Worm (Caenorhabditis elegans) whole organism, young adult: ENCODE results near the gene srh-218.
A peak's percentile ranks its signal among the peaks of the same experiment; 100 is the strongest.

Source experiments
- B0019.2 ChIP-seq: fragments of 200-800 bp; sonication (Bioruptor generic); conservative IDR thresholded peaks from 2 replicates; pipeline ENCODE4 v1.3.6; 2022; ENCODE audit warnings: missing genetic modification reagents, missing genetic modification characterization, missing compliant biosample characterization
- F49E8.2 ChIP-seq: sonication (generic microtip); optimal IDR thresholded peaks from 3 replicates; lab custom pipeline; 2017; ENCODE audit warnings: missing genetic modification characterization, mild to moderate bottlenecking, missing compliant biosample characterization, antibody characterized with exemption, moderate library complexity; ENCODE audit not compliant: insufficient read depth
- F57A8.1 ChIP-seq: fragments of 200-800 bp; sonication (Bioruptor generic); optimal IDR thresholded peaks from 2 replicates; lab custom pipeline; 2018; ENCODE audit warnings: mild to moderate bottlenecking, missing genetic modification characterization, moderate library complexity, missing compliant biosample characterization
- T07F8.4 ChIP-seq: sonication (generic microtip); optimal IDR thresholded peaks from 2 replicates; lab custom pipeline; 2016; ENCODE audit warnings: mild to moderate bottlenecking, missing genetic modification characterization, moderate library complexity, missing compliant biosample characterization
- T26A5.8 ChIP-seq: sonication (generic microtip); optimal IDR thresholded peaks from 2 replicates; lab custom pipeline; 2016; ENCODE audit warnings: missing genetic modification characterization, missing compliant biosample characterization
- Y67H2A.10 ChIP-seq: fragments of 200-800 bp; sonication (Bioruptor generic); conservative IDR thresholded peaks from 2 replicates; pipeline ENCODE4 v1.3.6; 2022; ENCODE audit warnings: missing genetic modification reagents, missing genetic modification characterization, missing compliant biosample characterization
- Y79H2A.3 ChIP-seq: fragments of 200-800 bp; sonication (Bioruptor generic); conservative IDR thresholded peaks from 2 replicates; pipeline ENCODE4 v1.3.6; 2022; ENCODE audit warnings: missing genetic modification reagents, missing genetic modification characterization, missing compliant biosample characterization
- ZK185.1 ChIP-seq: sonication (generic microtip); optimal IDR thresholded peaks from 2 replicates; lab custom pipeline; 2016; ENCODE audit warnings: mild to moderate bottlenecking, missing genetic modification characterization, missing compliant biosample characterization; ENCODE audit not compliant: poor library complexity, severe bottlenecking
- attf-3 ChIP-seq: fragments of 200-800 bp; sonication (Bioruptor generic); conservative IDR thresholded peaks from 2 replicates; pipeline ENCODE4 v1.3.6; 2022; ENCODE audit warnings: missing genetic modification reagents, missing genetic modification characterization, missing compliant biosample characterization
- cebp-1 ChIP-seq, 2 experiments: fragments of 200-800 bp in 1 of 2; sonication (Bioruptor generic) in 1 of 2; sonication (generic microtip) in 1 of 2; IDR thresholded peaks in 1 of 2; optimal IDR thresholded peaks in 1 of 2; 2 replicates each; pipeline versions ENCODE4 v1.3.6 to Lab custom; 2017 to 2022; ENCODE audit warnings: missing compliant biosample characterization in 2 of 2, missing genetic modification characterization in 2 of 2, mild to moderate bottlenecking in 1 of 2, missing genetic modification reagents in 1 of 2, moderate library complexity in 1 of 2
- ceh-27 ChIP-seq: fragments of 200-800 bp; sonication (Bioruptor generic); optimal IDR thresholded peaks from 2 replicates; lab custom pipeline; 2018; ENCODE audit warnings: mild to moderate bottlenecking, missing genetic modification characterization, moderate library complexity, missing compliant biosample characterization
- ceh-40 ChIP-seq: fragments of 200-800 bp; sonication (Bioruptor generic); IDR thresholded peaks from 2 replicates; pipeline ENCODE4 v1.3.6; 2022; ENCODE audit warnings: missing genetic modification characterization, missing compliant biosample characterization
- ceh-79 ChIP-seq: sonication (generic microtip); optimal IDR thresholded peaks from 2 replicates; lab custom pipeline; 2017; ENCODE audit warnings: mild to moderate bottlenecking, missing genetic modification characterization, missing compliant biosample characterization
- dpl-1 ChIP-seq: fragments of 150-350 bp; optimal IDR thresholded peaks from 2 replicates; lab custom pipeline; 2014; ENCODE audit warnings: missing biosample characterization, missing genetic modification reagents, missing genetic modification characterization
- efl-1 ChIP-seq: fragments of 150-350 bp; optimal IDR thresholded peaks from 2 replicates; lab custom pipeline; 2014; ENCODE audit warnings: missing biosample characterization, missing genetic modification reagents, missing genetic modification characterization
- egl-44 ChIP-seq: fragments of 200-800 bp; sonication (Bioruptor generic); IDR thresholded peaks from 2 replicates; pipeline ENCODE4 v1.3.6; 2022; ENCODE audit warnings: missing genetic modification reagents, missing genetic modification characterization, missing compliant biosample characterization
- ekl-4 ChIP-seq: fragments of 200-800 bp; sonication (Bioruptor generic); IDR thresholded peaks from 2 replicates; pipeline ENCODE4 v1.3.6; 2022; ENCODE audit warnings: missing genetic modification reagents, missing genetic modification characterization, missing compliant biosample characterization
- fkh-3 ChIP-seq: sonication (generic microtip); optimal IDR thresholded peaks from 2 replicates; lab custom pipeline; 2016; ENCODE audit warnings: mild to moderate bottlenecking, missing genetic modification characterization, missing compliant biosample characterization
- hlh-12 ChIP-seq: sonication (generic microtip); optimal IDR thresholded peaks from 2 replicates; lab custom pipeline; 2016; ENCODE audit warnings: missing genetic modification characterization, missing compliant biosample characterization
- hlh-26 ChIP-seq: fragments of 200-800 bp; sonication (Bioruptor generic); conservative IDR thresholded peaks from 2 replicates; pipeline ENCODE4 v1.3.6; 2022; ENCODE audit warnings: missing genetic modification reagents, missing genetic modification characterization, missing compliant biosample characterization
- hrde-1 ChIP-seq: sonication (generic microtip); optimal IDR thresholded peaks from 2 replicates; lab custom pipeline; 2016; ENCODE audit warnings: missing genetic modification characterization, mild to moderate bottlenecking, missing compliant biosample characterization, moderate library complexity, missing genotype, missing genetic modification reagents, borderline replicate concordance
- hsf-1 ChIP-seq: fragments of 200-800 bp; sonication (Bioruptor generic); IDR thresholded peaks from 2 replicates; pipeline ENCODE4 v1.3.6; 2022; ENCODE audit warnings: missing genetic modification reagents, missing genetic modification characterization, missing compliant biosample characterization
- let-526 ChIP-seq: fragments of 200-800 bp; sonication (Bioruptor generic); IDR thresholded peaks from 2 replicates; pipeline ENCODE4 v1.3.6; 2022; ENCODE audit warnings: missing genetic modification reagents, missing genetic modification characterization, missing compliant biosample characterization
- lin-54 ChIP-seq: fragments of 200-800 bp; sonication (Bioruptor generic); optimal IDR thresholded peaks from 2 replicates; lab custom pipeline; 2018; ENCODE audit warnings: mild to moderate bottlenecking, missing genetic modification characterization, missing compliant biosample characterization
- lsl-1 ChIP-seq: fragments of 200-800 bp; sonication (Bioruptor generic); optimal IDR thresholded peaks from 2 replicates; lab custom pipeline; 2018; ENCODE audit warnings: mild to moderate bottlenecking, missing genetic modification characterization, moderate library complexity, missing compliant biosample characterization
- madf-3 ChIP-seq: fragments of 200-800 bp; sonication (Bioruptor generic); IDR thresholded peaks from 2 replicates; pipeline ENCODE4 v1.3.6; 2022; ENCODE audit warnings: missing genetic modification reagents, missing genetic modification characterization, missing compliant biosample characterization
- madf-6 ChIP-seq: fragments of 200-800 bp; sonication (Bioruptor generic); IDR thresholded peaks from 2 replicates; pipeline ENCODE4 v1.3.6; 2022; ENCODE audit warnings: missing genetic modification reagents, missing genetic modification characterization, missing compliant biosample characterization
- mel-28 ChIP-seq: sonication (generic microtip); optimal IDR thresholded peaks from 2 replicates; lab custom pipeline; 2016; ENCODE audit warnings: borderline replicate concordance, mild to moderate bottlenecking, missing genetic modification characterization, missing compliant biosample characterization
- mxl-1 ChIP-seq: sonication (generic microtip); optimal IDR thresholded peaks from 2 replicates; lab custom pipeline; 2016; ENCODE audit warnings: missing genetic modification characterization, missing compliant biosample characterization
- nhr-27 ChIP-seq: fragments of 200-800 bp; sonication (Bioruptor generic); optimal IDR thresholded peaks from 2 replicates; lab custom pipeline; 2018; ENCODE audit warnings: mild to moderate bottlenecking, missing genetic modification characterization, moderate library complexity, missing compliant biosample characterization
- nhr-80 ChIP-seq: sonication (generic microtip); optimal IDR thresholded peaks from 2 replicates; lab custom pipeline; 2016; ENCODE audit warnings: missing genetic modification characterization, missing compliant biosample characterization
- repo-1 ChIP-seq: sonication (generic microtip); optimal IDR thresholded peaks from 2 replicates; lab custom pipeline; 2017; ENCODE audit warnings: mild to moderate bottlenecking, missing genetic modification characterization, missing compliant biosample characterization
- snpc-1.1 ChIP-seq: sonication (generic microtip); optimal IDR thresholded peaks from 2 replicates; lab custom pipeline; 2017; ENCODE audit warnings: missing genetic modification characterization, mild to moderate bottlenecking, missing compliant biosample characterization, antibody characterized with exemption, moderate library complexity, missing genotype, missing genetic modification reagents; ENCODE audit not compliant: insufficient read depth
- snpc-1.3 ChIP-seq: sonication (generic microtip); optimal IDR thresholded peaks from 2 replicates; lab custom pipeline; 2017; ENCODE audit warnings: missing genetic modification characterization, mild to moderate bottlenecking, missing compliant biosample characterization, antibody characterized with exemption, moderate library complexity, missing genotype, missing genetic modification reagents; ENCODE audit not compliant: insufficient read depth
- snpc-4 ChIP-seq, 5 experiments: fragments of 150-350 bp in 1 of 5; sonication (generic microtip) in 4 of 5; optimal IDR thresholded peaks; 2 replicates each; lab custom pipeline; 2014 to 2018; ENCODE audit warnings: missing genetic modification characterization in 5 of 5, missing biosample characterization in 3 of 5, antibody characterized with exemption in 2 of 5, mild to moderate bottlenecking in 2 of 5, missing compliant biosample characterization in 2 of 5, missing genotype in 2 of 5, moderate library complexity in 2 of 5, missing genetic modification reagents in 1 of 5
- somi-1 ChIP-seq: fragments of 200-800 bp; sonication (Bioruptor generic); optimal IDR thresholded peaks from 2 replicates; lab custom pipeline; 2018; ENCODE audit warnings: mild to moderate bottlenecking, missing genetic modification characterization, missing compliant biosample characterization
- sptf-2 ChIP-seq: fragments of 200-800 bp; sonication (Bioruptor generic); optimal IDR thresholded peaks from 2 replicates; lab custom pipeline; 2018; ENCODE audit warnings: mild to moderate bottlenecking, missing genetic modification characterization, missing compliant biosample characterization
- tbx-9 ChIP-seq: sonication (generic microtip); optimal IDR thresholded peaks from 2 replicates; lab custom pipeline; 2016; ENCODE audit warnings: borderline replicate concordance, missing genetic modification characterization, inconsistent platforms, missing compliant biosample characterization
- tlf-1 ChIP-seq: fragments of 200-800 bp; sonication (Bioruptor generic); optimal IDR thresholded peaks from 2 replicates; lab custom pipeline; 2018; ENCODE audit warnings: mild to moderate bottlenecking, missing genetic modification characterization, missing compliant biosample characterization
- unc-130 ChIP-seq: sonication (generic microtip); optimal IDR thresholded peaks from 2 replicates; lab custom pipeline; 2016; ENCODE audit warnings: missing genetic modification reagents, missing genetic modification characterization, missing compliant biosample characterization
- xnd-1 ChIP-seq: sonication (generic microtip); optimal IDR thresholded peaks from 2 replicates; lab custom pipeline; 2016; ENCODE audit warnings: missing genotype, missing genetic modification reagents, missing genetic modification characterization, missing compliant biosample characterization
- zfh-2 ChIP-seq: fragments of 200-800 bp; sonication (Bioruptor generic); conservative IDR thresholded peaks from 2 replicates; pipeline ENCODE4 v1.3.6; 2022; ENCODE audit warnings: missing genetic modification reagents, missing genetic modification characterization, missing compliant biosample characterization
- ztf-25 ChIP-seq: fragments of 200-800 bp; sonication (Bioruptor generic); IDR thresholded peaks from 2 replicates; pipeline ENCODE4 v1.3.6; 2022; ENCODE audit warnings: missing genetic modification reagents, missing genetic modification characterization, missing compliant biosample characterization
- ztf-26 ChIP-seq: sonication (generic microtip); optimal IDR thresholded peaks from 2 replicates; lab custom pipeline; 2017; ENCODE audit warnings: missing genetic modification characterization, missing compliant biosample characterization
- ztf-28 ChIP-seq: fragments of 200-800 bp; sonication (Bioruptor generic); IDR thresholded peaks from 2 replicates; pipeline ENCODE4 v1.3.6; 2022; ENCODE audit warnings: missing genetic modification reagents, missing genetic modification characterization, missing compliant biosample characterization
- ztf-3 ChIP-seq: fragments of 200-800 bp; sonication (Bioruptor generic); optimal IDR thresholded peaks from 2 replicates; lab custom pipeline; 2018; ENCODE audit warnings: mild to moderate bottlenecking, missing genetic modification characterization, missing compliant biosample characterization
- ztf-6 ChIP-seq: fragments of 200-800 bp; sonication (Bioruptor generic); IDR thresholded peaks from 2 replicates; pipeline ENCODE4 v1.3.6; 2022; ENCODE audit warnings: missing genetic modification reagents, missing genetic modification characterization, missing compliant biosample characterization

srh-218 gene

DNA sequence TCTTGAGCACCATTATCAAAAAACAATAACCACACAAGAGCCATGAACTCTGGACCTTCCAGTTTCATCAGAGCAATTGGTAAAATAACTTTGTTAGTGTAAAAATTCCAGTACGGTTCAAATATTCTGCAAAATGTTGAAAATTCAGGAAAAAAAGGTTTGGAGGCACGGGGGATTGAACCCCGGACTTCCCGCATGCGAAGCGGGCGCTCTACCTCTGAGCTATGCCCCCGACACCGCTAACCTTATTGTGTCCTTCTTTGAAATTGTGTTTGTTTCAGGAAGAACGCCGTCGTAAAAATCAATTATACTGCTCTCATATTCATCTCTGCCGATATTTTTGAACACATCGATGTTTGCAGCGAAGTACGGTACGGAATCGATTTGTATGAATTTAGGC lies 14.0 kb upstream of the srh-218 start (continued):
- peak; percentile 94 for TF ChIP-seq snpc-1.1 (tag; lab: Kevin White, UChicago)
- peak; percentile 52 for TF ChIP-seq snpc-1.3
- no peak for TF ChIP-seq F57A8.1
- peak; percentile 61 for TF ChIP-seq T26A5.8 (tag; lab: Kevin White, UChicago)
- TF ChIP-seq ceh-27 (GFP tag; lab: Kevin White, UChicago), result no peak
- 0 out of 2 replicates have a peak, but pooled peaks have one; percentile 36 for TF ChIP-seq egl-44 (GFP tag; lab: Robert Waterston, UW)
- no peak for TF ChIP-seq hlh-26
- TF ChIP-seq Y67H2A.10 (GFP tag; lab: Robert Waterston, UW), result no peak
- no peak for TF ChIP-seq ztf-25 (GFP tag; lab: Robert Waterston, UW)
- no peak for TF ChIP-seq somi-1
- peak; percentile 45 for TF ChIP-seq sptf-2 (GFP tag; lab: Kevin White, UChicago)
- peak; percentile 30 for TF ChIP-seq lin-54 (GFP tag; lab: Kevin White, UChicago)
- TF ChIP-seq madf-3 (GFP tag; lab: Robert Waterston, UW), result no peak
- no peak for TF ChIP-seq xnd-1
- no peak for TF ChIP-seq ztf-6 (GFP tag; lab: Robert Waterston, UW)
- TF ChIP-seq hrde-1 (tag; lab: Kevin White, UChicago), result no peak
- no peak for TF ChIP-seq ekl-4 (GFP tag; lab: Robert Waterston, UW)
- no peak for TF ChIP-seq unc-130
- peak; percentile 61 for TF ChIP-seq madf-6 (GFP tag; lab: Robert Waterston, UW)
- peak; percentile 44 for TF ChIP-seq fkh-3
- TF ChIP-seq attf-3 (GFP tag; lab: Robert Waterston, UW), result no peak
- no peak for TF ChIP-seq mel-28
- no peak for TF ChIP-seq hlh-12
- TF ChIP-seq ztf-3 (GFP tag; lab: Kevin White, UChicago), result no peak
- TF ChIP-seq mxl-1 (tag; lab: Kevin White, UChicago), result no peak
- TF ChIP-seq B0019.2 (GFP tag; lab: Robert Waterston, UW), result no peak
- TF ChIP-seq ceh-79, result no peak
- TF ChIP-seq ceh-40 (GFP tag; lab: Robert Waterston, UW), result no peak
- TF ChIP-seq nhr-80 (tag; lab: Kevin White, UChicago), result no peak
- TF ChIP-seq dpl-1 (GFP tag; lab: Kevin White, UChicago), result no peak
- no peak for TF ChIP-seq nhr-27 (tag; lab: Kevin White, UChicago)
- no peak for TF ChIP-seq tbx-9 (tag; lab: Kevin White, UChicago)
- peak; percentile 27 for TF ChIP-seq lsl-1 (GFP tag; lab: Kevin White, UChicago)
- no peak for TF ChIP-seq efl-1 (GFP tag; lab: Kevin White, UChicago)
- TF ChIP-seq hsf-1 (GFP tag; lab: Robert Waterston, UW), result peak; percentile 72
- TF ChIP-seq ztf-26 (tag; lab: Kevin White, UChicago), result no peak
- TF ChIP-seq zfh-2 (GFP tag; lab: Robert Waterston, UW), result no peak
- no peak for TF ChIP-seq T07F8.4
- TF ChIP-seq snpc-4 (GFP tag; optimal IDR thresholded peaks at IDR 0.05; lab: Kevin White, UChicago), result peak; percentile 90
- peak; percentile 88 to 93 (median 92) for TF ChIP-seq snpc-4 (tag; optimal IDR thresholded peaks at IDR 0.05; lab: Kevin White, UChicago)
- no peak for TF ChIP-seq cebp-1 (GFP tag; IDR thresholded peaks at IDR 0.05; lab: Robert Waterston, UW)
- TF ChIP-seq cebp-1 (tag; optimal IDR thresholded peaks at IDR 0.05; lab: Kevin White, UChicago), result peak; percentile 25
- TF ChIP-seq tlf-1 (GFP tag; lab: Kevin White, UChicago), result no peak
- TF ChIP-seq ZK185.1, result no peak
- peak; percentile 47 for TF ChIP-seq F49E8.2 (tag; lab: Kevin White, UChicago)
- TF ChIP-seq ztf-28 (GFP tag; lab: Robert Waterston, UW), result no peak
- TF ChIP-seq repo-1 (tag; lab: Kevin White, UChicago), result no peak
- no peak for TF ChIP-seq Y79H2A.3 (GFP tag; lab: Robert Waterston, UW)
- no peak for TF ChIP-seq let-526 (GFP tag; lab: Robert Waterston, UW)
